Fruit fly (Drosophila melanogaster): ENCODE data around the gene btsz.

DNA sequence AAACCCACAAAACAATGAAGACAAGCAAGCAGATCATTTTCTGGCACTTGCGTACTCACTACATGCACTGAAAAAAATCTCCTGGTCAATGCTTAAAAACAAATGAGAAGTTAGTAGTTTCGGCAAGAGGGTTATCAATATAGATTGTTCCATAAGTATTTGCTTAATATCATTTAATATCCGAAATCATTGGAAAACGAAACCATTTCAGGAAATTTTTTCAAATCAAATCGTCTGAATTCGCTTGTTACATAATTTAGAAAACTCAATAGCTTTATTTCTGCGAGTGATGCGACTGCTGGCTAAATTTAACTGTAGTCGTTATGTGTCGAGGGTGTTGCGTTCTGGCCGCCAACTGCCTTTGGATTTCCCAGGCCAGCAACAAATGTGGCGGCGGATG, 2.9 kb upstream of the btsz start:
- no peak for TF ChIP-seq CG8478 (optimal IDR thresholded peaks at IDR 0.05)
- TF ChIP-seq CTCF (optimal IDR thresholded peaks at IDR 0.05): no peak
